Worm (Caenorhabditis elegans): Measurements from ENCODE around the gene C34C6.9.

C34C6.9 gene

ce11 chrII:8721955-8722524 is 36.3 kb downstream of the C34C6.9 start, which contains the start of gene trcs-2:
Gene trcs-2, plus strand, starts transcription at chrII:8722474.
- no peak for TF ChIP-seq sptf-1 (tag; optimal IDR thresholded peaks at IDR 0.05)
- TF ChIP-seq isw-1 (GFP tag; IDR thresholded peaks at IDR 0.05): no peak
- TF ChIP-seq aly-2 (tag; optimal IDR thresholded peaks at IDR 0.05): no peak
- peak; percentile 22 for TF ChIP-seq fkh-8 (tag; optimal IDR thresholded peaks at IDR 0.05)
- TF ChIP-seq tbx-2 (tag; optimal IDR thresholded peaks at IDR 0.05): no peak
- TF ChIP-seq nhr-71 (tag; optimal IDR thresholded peaks at IDR 0.05): peak; percentile 5
- TF ChIP-seq nhr-19 (GFP tag; conservative IDR thresholded peaks at IDR 0.05): no peak
- TF ChIP-seq xbp-1 (tag; optimal IDR thresholded peaks at IDR 0.05): no peak
- TF ChIP-seq nhr-84 (tag; optimal IDR thresholded peaks at IDR 0.05): no peak
- TF ChIP-seq unc-62 (GFP tag; optimal IDR thresholded peaks at IDR 0.05): no peak
- peak; percentile 90 for TF ChIP-seq hlh-4 (tag; optimal IDR thresholded peaks at IDR 0.05)
- no peak for TF ChIP-seq efl-3 (GFP tag; optimal IDR thresholded peaks at IDR 0.05)
- TF ChIP-seq dsc-1 (tag; optimal IDR thresholded peaks at IDR 0.05): no peak

ce11 chrII:8726700-8727099 is 41.0 kb downstream of the C34C6.9 start, which contains the start of gene T01B7.9:
Gene T01B7.9, minus strand, starts transcription at chrII:8726800.
- no peak for TF ChIP-seq lir-3 (tag; optimal IDR thresholded peaks at IDR 0.05; ENCODE audit: poor library complexity)
- no peak for TF ChIP-seq fkh-10 (GFP tag; optimal IDR thresholded peaks at IDR 0.05)
- TF ChIP-seq alr-1 (tag; optimal IDR thresholded peaks at IDR 0.05; ENCODE audit: borderline replicate concordance): no peak
- TF ChIP-seq sox-4 (tag; optimal IDR thresholded peaks at IDR 0.05): no peak
- TF ChIP-seq fos-1 (tag; optimal IDR thresholded peaks at IDR 0.05): no peak
- no peak for TF ChIP-seq aha-1 (tag; optimal IDR thresholded peaks at IDR 0.05)
- no peak for TF ChIP-seq ceh-63 (GFP tag; optimal IDR thresholded peaks at IDR 0.05)
- no peak for TF ChIP-seq grh-1 (GFP tag; IDR thresholded peaks at IDR 0.05)
- TF ChIP-seq nhr-12 (tag; optimal IDR thresholded peaks at IDR 0.05): no peak
- no peak for TF ChIP-seq ceh-88 (GFP tag; IDR thresholded peaks at IDR 0.05)
- TF ChIP-seq sptf-1 (tag; optimal IDR thresholded peaks at IDR 0.05): no peak

ce11 chrII:8730281-8730680 is 44.6 kb downstream of the C34C6.9 start:
- TF ChIP-seq fos-1 (tag; optimal IDR thresholded peaks at IDR 0.05) (no peak), lin-14 (GFP tag; optimal IDR thresholded peaks at IDR 0.05) (peak; percentile 23), fkh-4 (tag; optimal IDR thresholded peaks at IDR 0.05; ENCODE audit: borderline replicate concordance) (no peak), blmp-1 (tag; optimal IDR thresholded peaks at IDR 0.05) (peak; percentile 93), rnt-1 (tag; optimal IDR thresholded peaks at IDR 0.05) (peak; percentile 32), aly-2 (tag; optimal IDR thresholded peaks at IDR 0.05) (no peak), unc-130 (tag; optimal IDR thresholded peaks at IDR 0.05) (no peak), vab-15 (tag; optimal IDR thresholded peaks at IDR 0.05) (no peak), elt-3 (tag; optimal IDR thresholded peaks at IDR 0.05) (peak in 1 of 6 experiments; percentile 46)

ce11 chrII:8730960-8731693 is 45.4 kb downstream of the C34C6.9 start:
- no peak for TF ChIP-seq efl-1 (optimal IDR thresholded peaks at IDR 0.05)
- TF ChIP-seq efl-1 (GFP tag; optimal IDR thresholded peaks at IDR 0.05 in 1 of 2): peak in 1 of 2 experiments; percentile 27
- TF ChIP-seq elt-3 (tag; optimal IDR thresholded peaks at IDR 0.05): peak in 1 of 6 experiments; percentile 87
- peak; percentile 96 for TF ChIP-seq blmp-1 (tag; optimal IDR thresholded peaks at IDR 0.05)
- TF ChIP-seq zip-4 (GFP tag; optimal IDR thresholded peaks at IDR 0.05): no peak
- no peak for TF ChIP-seq ces-1 (GFP tag; optimal IDR thresholded peaks at IDR 0.05)
- TF ChIP-seq lin-39 (tag; optimal IDR thresholded peaks at IDR 0.05): no peak
- no peak for TF ChIP-seq sup-37 (GFP tag; optimal IDR thresholded peaks at IDR 0.05)
- TF ChIP-seq ceh-88 (GFP tag; IDR thresholded peaks at IDR 0.05): no peak
